Worm (Caenorhabditis elegans) whole organism, young adult: ENCODE measurements around the gene tag-290.

Source experiments
- K11D2.4 ChIP-seq: fragments of 200-800 bp; sonication (Bioruptor generic); IDR thresholded peaks from 2 replicates; pipeline ENCODE4 v1.3.6; 2022; ENCODE audit warnings: missing genetic modification reagents, missing genetic modification characterization, missing compliant biosample characterization
- K12H6.12 ChIP-seq: fragments of 200-800 bp; sonication (Bioruptor generic); optimal IDR thresholded peaks from 2 replicates; lab custom pipeline; 2018; ENCODE audit warnings: mild to moderate bottlenecking, missing genetic modification characterization, missing compliant biosample characterization
- T26A5.8 ChIP-seq: sonication (generic microtip); optimal IDR thresholded peaks from 2 replicates; lab custom pipeline; 2016; ENCODE audit warnings: missing genetic modification characterization, missing compliant biosample characterization
- ama-1 ChIP-seq, 3 experiments: fragments of 150-350 bp in 1 of 3; sonication (generic microtip) in 2 of 3; optimal IDR thresholded peaks; 2 replicates each; lab custom pipeline; 2014 to 2018; ENCODE audit warnings: missing biosample characterization in 2 of 3, missing genetic modification characterization in 2 of 3, missing genetic modification reagents in 2 of 3
- dox-1 ChIP-seq: fragments of 200-800 bp; sonication (Bioruptor generic); IDR thresholded peaks from 2 replicates; pipeline ENCODE4 v1.3.6; 2022; ENCODE audit warnings: missing genetic modification reagents, missing genetic modification characterization, missing compliant biosample characterization
- efl-1 ChIP-seq: fragments of 150-350 bp; optimal IDR thresholded peaks from 2 replicates; lab custom pipeline; 2014; ENCODE audit warnings: missing biosample characterization, missing genetic modification reagents, missing genetic modification characterization
- fkh-3 ChIP-seq: sonication (generic microtip); optimal IDR thresholded peaks from 2 replicates; lab custom pipeline; 2016; ENCODE audit warnings: mild to moderate bottlenecking, missing genetic modification characterization, missing compliant biosample characterization
- him-1 ChIP-seq: sonication (generic microtip); optimal IDR thresholded peaks from 2 replicates; lab custom pipeline; 2016; ENCODE audit warnings: missing genotype, missing genetic modification reagents, missing genetic modification characterization, missing compliant biosample characterization
- hsf-1 ChIP-seq: fragments of 200-800 bp; sonication (Bioruptor generic); IDR thresholded peaks from 2 replicates; pipeline ENCODE4 v1.3.6; 2022; ENCODE audit warnings: missing genetic modification reagents, missing genetic modification characterization, missing compliant biosample characterization
- let-607 ChIP-seq, 2 experiments: fragments of 200-800 bp in 1 of 2; sonication (Bioruptor generic) in 1 of 2; sonication (generic microtip) in 1 of 2; optimal IDR thresholded peaks; 2 replicates each; lab custom pipeline; 2016 to 2018; ENCODE audit warnings: mild to moderate bottlenecking in 2 of 2, missing compliant biosample characterization in 2 of 2, missing genetic modification characterization in 2 of 2, moderate library complexity in 2 of 2, missing genotype in 1 of 2
- lin-35 ChIP-seq, 3 experiments: fragments of 150-350 bp in 2 of 3; sonication (generic microtip) in 1 of 3; optimal IDR thresholded peaks; 2 replicates each; lab custom pipeline; 2014 to 2018; ENCODE audit warnings: missing biosample characterization in 3 of 3, missing genetic modification characterization in 3 of 3, missing genetic modification reagents in 3 of 3
- sdz-38 ChIP-seq: sonication (generic microtip); optimal IDR thresholded peaks from 2 replicates; lab custom pipeline; 2016; ENCODE audit warnings: missing genotype, missing genetic modification characterization, missing compliant biosample characterization
- unc-62 ChIP-seq: fragments of 150-350 bp; optimal IDR thresholded peaks from 2 replicates; lab custom pipeline; 2014; ENCODE audit warnings: missing biosample characterization, missing genetic modification reagents, missing genetic modification characterization

DNA sequence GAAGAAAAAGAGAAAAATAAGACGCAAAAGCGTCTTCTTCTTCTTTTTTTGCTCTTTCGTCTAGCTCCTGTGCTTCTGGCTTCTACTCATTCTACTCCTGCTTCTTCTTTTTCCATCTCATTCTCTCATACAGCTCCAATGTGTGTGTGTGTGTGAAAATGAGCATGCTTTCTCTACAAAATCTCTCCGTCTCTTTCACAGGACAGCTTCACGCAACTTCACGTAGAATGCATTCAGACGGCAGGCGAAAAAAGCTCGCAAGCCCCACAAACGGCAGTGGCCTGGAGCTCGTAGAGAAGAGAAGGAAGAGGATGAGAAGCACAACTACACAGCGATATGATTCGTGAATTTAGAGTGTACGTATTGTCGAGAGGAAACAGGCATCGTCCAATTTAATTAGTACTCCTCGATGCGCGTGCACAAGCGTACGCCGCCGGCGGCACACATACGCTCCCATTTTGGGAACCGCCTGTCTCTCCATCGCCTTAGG lies 28.2 kb downstream of the tag-290 start:
- TF ChIP-seq fkh-3 (no peak), let-607 (tag; optimal IDR thresholded peaks at IDR 0.05; lab: Kevin White, UChicago) (no peak), lin-35 (GFP tag; optimal IDR thresholded peaks at IDR 0.05; lab: Kevin White, UChicago) (no peak), him-1 (no peak), unc-62 (GFP tag; lab: Kevin White, UChicago) (no peak), dox-1 (GFP tag; lab: Robert Waterston, UW) (no peak), ama-1 (optimal IDR thresholded peaks at IDR 0.05; lab: Kevin White, UChicago) (no peak), ama-1 (GFP tag; optimal IDR thresholded peaks at IDR 0.05; lab: Kevin White, UChicago) (no peak), T26A5.8 (tag; lab: Kevin White, UChicago) (no peak), hsf-1 (GFP tag; lab: Robert Waterston, UW) (no peak), sdz-38 (tag; lab: Kevin White, UChicago) (no peak), efl-1 (no peak), K11D2.4 (GFP tag; lab: Robert Waterston, UW) (no peak), K12H6.12 (tag; lab: Kevin White, UChicago) (peak; percentile 59)
